Worm (Caenorhabditis elegans): ENCODE results near the gene bigr-1.

- no peak for TF ChIP-seq W03F9.2 (tag; optimal IDR thresholded peaks at IDR 0.05)
- no peak for TF ChIP-seq him-1 (tag; optimal IDR thresholded peaks at IDR 0.05)
Measured at ce11 chrII:11140140-11140539, 41.3 kb upstream of the bigr-1 start, which contains the start of gene F40F8.4.
